Fruit fly (Drosophila melanogaster) whole organism, embryonic: ENCODE results near the gene CG9393.

ENCODE experiments used
- Asciz ChIP-seq: fragments of 200-800 bp; sonication (Bioruptor generic); optimal IDR thresholded peaks from 2 replicates; lab custom pipeline; 2017; ENCODE audit warnings: missing biosample characterization, mild to moderate bottlenecking, missing genetic modification characterization, missing genetic modification reagents
- Atf6 ChIP-seq: fragments of 200-800 bp; sonication (Bioruptor generic); IDR thresholded peaks from 2 replicates; pipeline ENCODE4 v1.3.6; 2022; ENCODE audit warnings: missing biosample characterization, missing genetic modification characterization
- Bgb ChIP-seq: fragments of 200-800 bp; sonication (Bioruptor generic); IDR thresholded peaks from 2 replicates; pipeline ENCODE4 v1.3.6; 2022; ENCODE audit warnings: missing biosample characterization, missing genetic modification characterization; ENCODE audit not compliant: partially characterized antibody
- Bteb2 ChIP-seq: fragments of 200-800 bp; sonication (Bioruptor generic); optimal IDR thresholded peaks from 2 replicates; lab custom pipeline; 2016; ENCODE audit warnings: missing biosample characterization, missing genetic modification characterization
- C15 ChIP-seq: fragments of 200-800 bp; sonication (Bioruptor generic); IDR thresholded peaks from 3 replicates; pipeline ENCODE4 v1.3.6; 2022; ENCODE audit warnings: missing biosample characterization, missing genetic modification characterization
- CG11695 ChIP-seq: fragments of 200-800 bp; sonication (Bioruptor generic); IDR thresholded peaks from 3 replicates; pipeline ENCODE4 v1.3.6; 2022; ENCODE audit warnings: missing biosample characterization, missing genetic modification characterization
- CG11696 ChIP-seq: fragments of 200-800 bp; sonication (Bioruptor generic); IDR thresholded peaks from 2 replicates; pipeline ENCODE4 v1.3.6; 2022; ENCODE audit warnings: missing biosample characterization, missing genetic modification characterization
- CG12744 ChIP-seq: fragments of 200-800 bp; sonication (Bioruptor generic); optimal IDR thresholded peaks from 2 replicates; lab custom pipeline; 2016; ENCODE audit warnings: missing biosample characterization, missing genetic modification characterization
- CG12769 ChIP-seq: fragments of 200-800 bp; sonication (Bioruptor generic); optimal IDR thresholded peaks from 2 replicates; lab custom pipeline; 2019; ENCODE audit warnings: missing biosample characterization, mild to moderate bottlenecking, missing genetic modification characterization, moderate library complexity
- CG14050 ChIP-seq: fragments of 200-800 bp; sonication (Bioruptor generic); IDR thresholded peaks from 3 replicates; pipeline ENCODE4 v1.3.6; 2022; ENCODE audit warnings: missing biosample characterization, missing genetic modification characterization
- CG2202 ChIP-seq: fragments of 200-800 bp; sonication (Bioruptor generic); optimal IDR thresholded peaks from 2 replicates; lab custom pipeline; 2018; ENCODE audit warnings: missing biosample characterization, mild to moderate bottlenecking, missing genetic modification characterization
- CG34224 ChIP-seq: fragments of 200-800 bp; sonication (Bioruptor generic); IDR thresholded peaks from 3 replicates; pipeline ENCODE4 v1.3.6; 2022; ENCODE audit warnings: missing biosample characterization, missing genetic modification characterization; ENCODE audit not compliant: partially characterized antibody
- CG4328 ChIP-seq: fragments of 200-800 bp; sonication (Bioruptor generic); optimal IDR thresholded peaks from 3 replicates; lab custom pipeline; 2017; ENCODE audit warnings: missing biosample characterization, missing genetic modification reagents, missing genetic modification characterization
- CG4617 ChIP-seq: fragments of 200-800 bp; sonication (Bioruptor generic); optimal IDR thresholded peaks from 3 replicates; lab custom pipeline; 2016; ENCODE audit warnings: missing biosample characterization, missing genetic modification characterization, borderline replicate concordance
- CG5180 ChIP-seq: fragments of 200-800 bp; sonication (Bioruptor generic); optimal IDR thresholded peaks from 3 replicates; lab custom pipeline; 2017; ENCODE audit warnings: missing biosample characterization, missing genetic modification characterization, mild to moderate bottlenecking, moderate library complexity, missing genetic modification reagents
- CG7745 ChIP-seq: fragments of 200-800 bp; sonication (Bioruptor generic); optimal IDR thresholded peaks from 2 replicates; lab custom pipeline; 2018; ENCODE audit warnings: missing biosample characterization, mild to moderate bottlenecking, missing genetic modification characterization, moderate library complexity
- CG8281 ChIP-seq: fragments of 200-800 bp; sonication (Bioruptor generic); optimal IDR thresholded peaks from 2 replicates; lab custom pipeline; 2018; ENCODE audit warnings: missing biosample characterization, mild to moderate bottlenecking, missing genetic modification characterization, moderate library complexity
- CG9215 ChIP-seq: fragments of 200-800 bp; sonication (Bioruptor generic); IDR thresholded peaks from 2 replicates; pipeline ENCODE4 v1.3.6; 2022; ENCODE audit warnings: missing biosample characterization, missing genetic modification characterization
- CG9876 ChIP-seq: fragments of 200-800 bp; sonication (Bioruptor generic); optimal IDR thresholded peaks from 2 replicates; lab custom pipeline; 2016; ENCODE audit warnings: missing biosample characterization, missing genetic modification characterization
- CG9932 ChIP-seq: fragments of 200-800 bp; sonication (Bioruptor generic); IDR thresholded peaks from 2 replicates; pipeline ENCODE4 v1.3.6; 2022; ENCODE audit warnings: missing biosample characterization, missing genetic modification characterization
- Dbx ChIP-seq: fragments of 200-800 bp; sonication (Bioruptor generic); IDR thresholded peaks from 3 replicates; pipeline ENCODE4 v1.3.6; 2022; ENCODE audit warnings: missing biosample characterization, missing genetic modification characterization
- HLH3B ChIP-seq: fragments of 200-800 bp; sonication (Bioruptor generic); IDR thresholded peaks from 2 replicates; pipeline ENCODE4 v1.3.6; 2022; ENCODE audit warnings: missing biosample characterization, missing genetic modification characterization
- Lhr ChIP-seq: fragments of 200-800 bp; sonication (Bioruptor generic); optimal IDR thresholded peaks from 3 replicates; lab custom pipeline; 2017; ENCODE audit warnings: mild to moderate bottlenecking, missing biosample characterization, missing genetic modification reagents, missing genetic modification characterization
- Lim3 ChIP-seq: fragments of 200-800 bp; sonication (Bioruptor generic); IDR thresholded peaks from 2 replicates; pipeline ENCODE4 v1.3.6; 2022; ENCODE audit warnings: missing biosample characterization, missing genetic modification characterization
- MTF-1 ChIP-seq: fragments of 200-800 bp; sonication (Bioruptor generic); optimal IDR thresholded peaks from 2 replicates; lab custom pipeline; 2018; ENCODE audit warnings: missing biosample characterization, mild to moderate bottlenecking, missing genetic modification characterization, borderline replicate concordance
- Meics ChIP-seq: fragments of 200-800 bp; sonication (Bioruptor generic); optimal IDR thresholded peaks from 2 replicates; lab custom pipeline; 2017; ENCODE audit warnings: missing biosample characterization, mild to moderate bottlenecking, missing genetic modification characterization
- Oaz ChIP-seq: fragments of 200-800 bp; sonication (Bioruptor generic); IDR thresholded peaks from 2 replicates; pipeline ENCODE4 v1.3.6; 2022; ENCODE audit warnings: missing biosample characterization, missing genetic modification characterization
- Sry-β ChIP-seq: fragments of 200-800 bp; sonication (Bioruptor generic); optimal IDR thresholded peaks from 2 replicates; lab custom pipeline; 2018; ENCODE audit warnings: missing biosample characterization, mild to moderate bottlenecking, missing genetic modification characterization, moderate library complexity
- TFAM ChIP-seq: fragments of 200-800 bp; sonication (Bioruptor generic); optimal IDR thresholded peaks from 2 replicates; lab custom pipeline; 2017; ENCODE audit warnings: missing biosample characterization, missing genetic modification characterization, inconsistent platforms
- Trl ChIP-seq, 3 experiments: fragments of >200 bp in 2 of 3; fragments of 200-800 bp in 1 of 3; sonication (Bioruptor generic) in 1 of 3; optimal IDR thresholded peaks; 2 replicates in 1 of 3; 3 replicates in 2 of 3; lab custom pipeline; 2016 to 2017; ENCODE audit warnings: missing biosample characterization in 1 of 3, missing genetic modification characterization in 1 of 3
- ase ChIP-seq: fragments of 200-800 bp; sonication (Bioruptor generic); IDR thresholded peaks from 3 replicates; pipeline ENCODE4 v1.3.6; 2022; ENCODE audit warnings: missing biosample characterization, missing genetic modification characterization
- bsh ChIP-seq, 2 experiments: fragments of 200-800 bp; sonication (Bioruptor generic); optimal IDR thresholded peaks; 2 replicates each; lab custom pipeline; 2017 to 2018; ENCODE audit warnings: mild to moderate bottlenecking in 2 of 2, missing biosample characterization in 2 of 2, missing genetic modification characterization in 2 of 2, moderate library complexity in 1 of 2
- btn ChIP-seq: fragments of 200-800 bp; sonication (Bioruptor generic); optimal IDR thresholded peaks from 2 replicates; lab custom pipeline; 2016; ENCODE audit warnings: missing biosample characterization, missing genetic modification characterization
- danr ChIP-seq: fragments of 200-800 bp; sonication (Bioruptor generic); IDR thresholded peaks from 2 replicates; pipeline ENCODE4 v1.3.6; 2022; ENCODE audit warnings: missing biosample characterization, missing genetic modification characterization
- dm ChIP-seq: fragments of 200-800 bp; sonication (Bioruptor generic); optimal IDR thresholded peaks from 3 replicates; lab custom pipeline; 2016; ENCODE audit warnings: missing biosample characterization, missing genetic modification characterization
- grau ChIP-seq: fragments of 200-800 bp; optimal IDR thresholded peaks from 3 replicates; lab custom pipeline; 2019; ENCODE audit warnings: missing biosample characterization, mild to moderate bottlenecking, missing genetic modification characterization, moderate library complexity
- kah ChIP-seq: fragments of 200-800 bp; sonication (Bioruptor generic); optimal IDR thresholded peaks from 2 replicates; lab custom pipeline; 2018; ENCODE audit warnings: missing biosample characterization, mild to moderate bottlenecking, missing genetic modification characterization
- lov ChIP-seq, 2 experiments: fragments of 200-800 bp in 1 of 2; fragments of >200 bp in 1 of 2; sonication (Bioruptor generic) in 1 of 2; IDR thresholded peaks in 1 of 2; optimal IDR thresholded peaks in 1 of 2; 2 replicates in 1 of 2; 3 replicates in 1 of 2; pipeline versions ENCODE4 v1.3.6 to Lab custom; 2017 to 2022; ENCODE audit warnings: missing biosample characterization in 1 of 2, missing genetic modification characterization in 1 of 2
- p53 ChIP-seq: fragments of 200-800 bp; sonication (Bioruptor generic); optimal IDR thresholded peaks from 2 replicates; lab custom pipeline; 2016; ENCODE audit warnings: missing biosample characterization, missing genetic modification characterization
- pita ChIP-seq: fragments of 200-800 bp; sonication (Bioruptor generic); optimal IDR thresholded peaks from 2 replicates; lab custom pipeline; 2017; ENCODE audit warnings: missing biosample characterization, mild to moderate bottlenecking, missing genetic modification characterization
- ranshi ChIP-seq: fragments of 200-800 bp; sonication (Bioruptor generic); IDR thresholded peaks from 2 replicates; pipeline ENCODE4 v1.3.6; 2022; ENCODE audit warnings: missing biosample characterization, missing genetic modification characterization
- repo ChIP-seq: fragments of 200-800 bp; sonication (Bioruptor generic); optimal IDR thresholded peaks from 2 replicates; lab custom pipeline; 2016; ENCODE audit warnings: missing biosample characterization, missing genetic modification characterization
- sisA ChIP-seq: fragments of 200-800 bp; sonication (Bioruptor generic); IDR thresholded peaks from 2 replicates; pipeline ENCODE4 v1.3.6; 2022; ENCODE audit warnings: missing biosample characterization, missing genetic modification characterization
- ssp ChIP-seq: fragments of 200-800 bp; sonication (Bioruptor generic); IDR thresholded peaks from 2 replicates; pipeline ENCODE4 v1.3.6; 2022; ENCODE audit warnings: missing biosample characterization, missing genetic modification characterization
- tna ChIP-seq: fragments of 200-800 bp; sonication (Bioruptor generic); IDR thresholded peaks from 2 replicates; pipeline ENCODE4 v1.3.6; 2022; ENCODE audit warnings: missing biosample characterization, missing genetic modification characterization; ENCODE audit not compliant: partially characterized antibody
- trh ChIP-seq: fragments of 200-800 bp; sonication (Bioruptor generic); optimal IDR thresholded peaks from 2 replicates; lab custom pipeline; 2016; ENCODE audit warnings: missing biosample characterization, missing genetic modification characterization
- vfl ChIP-seq: fragments of 200-800 bp; sonication (Bioruptor generic); optimal IDR thresholded peaks from 2 replicates; lab custom pipeline; 2016; ENCODE audit warnings: missing biosample characterization, missing genetic modification characterization

CG9393 gene

dm6 chr3R:9527907-9528842, 35.3 kb downstream of the CG9393 start (continued):
- TF ChIP-seq p53 (GFP tag; lab: Kevin White, UChicago) (peak; percentile 86), Bteb2 (GFP tag; lab: Kevin White, UChicago) (peak; percentile 78), ase (peak; percentile 85), CG8281 (tag; lab: Kevin White, UChicago) (peak; percentile 62), Sry-β (GFP tag; lab: Kevin White, UChicago) (no peak), lov (optimal IDR thresholded peaks at IDR 0.05; lab: Kevin White, UChicago) (no peak), lov (GFP tag; IDR thresholded peaks at IDR 0.05; lab: Robert Waterston, UW) (peak; percentile 43; the same call in 1 of the 3 replicates), CG2202 (tag; lab: Kevin White, UChicago) (peak; percentile 16), MTF-1 (GFP tag; lab: Kevin White, UChicago) (peak; percentile 85), Oaz (GFP tag; lab: Robert Waterston, UW) (peak; percentile 68), dm (peak; percentile 54), CG9215 (GFP tag; lab: Robert Waterston, UW) (peak; percentile 88), ssp (peak; percentile 74), Atf6 (GFP tag; lab: Robert Waterston, UW) (peak; percentile 87), Trl (optimal IDR thresholded peaks at IDR 0.05; lab: Kevin White, UChicago) (no peak), Trl (GFP tag; optimal IDR thresholded peaks at IDR 0.05; lab: Kevin White, UChicago) (peak; percentile 96), Dbx (peak; percentile 97), Lhr (GFP tag; lab: Kevin White, UChicago) (no peak), vfl (GFP tag; lab: Kevin White, UChicago) (peak; percentile 86), C15 (GFP tag; lab: Robert Waterston, UW) (peak; percentile 84; the same call in 2 of the 3 replicates), bsh (GFP tag; optimal IDR thresholded peaks at IDR 0.05; lab: Kevin White, UChicago) (peak; percentile 41 to 73), grau (tag; lab: Kevin White, UChicago) (peak; percentile 83), btn (GFP tag; lab: Kevin White, UChicago) (peak; percentile 73), CG7745 (tag; lab: Kevin White, UChicago) (no peak), repo (GFP tag; lab: Kevin White, UChicago) (peak; percentile 90), CG12744 (GFP tag; lab: Kevin White, UChicago) (peak; percentile 75), sisA (GFP tag; lab: Robert Waterston, UW) (peak; percentile 86), CG4617 (GFP tag; lab: Kevin White, UChicago) (no peak), HLH3B (GFP tag; lab: Robert Waterston, UW) (peak; percentile 90), Lim3 (GFP tag; lab: Robert Waterston, UW) (no peak), Asciz (GFP tag; lab: Kevin White, UChicago) (peak; percentile 83), CG9876 (peak; percentile 68), ranshi (GFP tag; lab: Robert Waterston, UW) (peak; percentile 94), CG34224 (GFP tag; lab: Robert Waterston, UW) (no peak), CG9932 (peak; percentile 91), CG11695 (GFP tag; lab: Robert Waterston, UW) (peak; percentile 94), pita (no peak), CG5180 (GFP tag; lab: Kevin White, UChicago) (peak; percentile 52), Meics (GFP tag; lab: Kevin White, UChicago) (peak; percentile 95), TFAM (GFP tag; lab: Kevin White, UChicago) (peak; percentile 37), kah (GFP tag; lab: Kevin White, UChicago) (peak; percentile 58), Bgb (GFP tag; lab: Robert Waterston, UW) (peak; percentile 39; the same call in 1 of the 2 replicates), CG11696 (peak; percentile 88), CG12769 (tag; lab: Kevin White, UChicago) (peak; percentile 94), CG14050 (GFP tag; lab: Robert Waterston, UW) (peak; percentile 56), trh (peak; percentile 14), tna (GFP tag; lab: Robert Waterston, UW) (peak; percentile 30; the same call in 1 of the 2 replicates), danr (GFP tag; lab: Robert Waterston, UW) (peak; percentile 78), CG4328 (GFP tag; lab: Kevin White, UChicago) (peak; percentile 76)
